Worm (Caenorhabditis elegans) whole organism, young adult: ENCODE measurements around the gene Y73B6BL.44.

Experiments
- B0035.1 ChIP-seq: sonication (generic microtip); optimal IDR thresholded peaks from 2 replicates; lab custom pipeline; 2016; ENCODE audit warnings: missing genetic modification characterization, mild to moderate bottlenecking, missing compliant biosample characterization, missing genotype, missing genetic modification reagents
- B0336.3 ChIP-seq: fragments of 200-800 bp; sonication (Bioruptor generic); IDR thresholded peaks from 2 replicates; pipeline ENCODE4 v1.3.6; 2022; ENCODE audit warnings: missing genetic modification characterization, missing compliant biosample characterization
- D2030.7 ChIP-seq: fragments of 200-800 bp; sonication (Bioruptor generic); IDR thresholded peaks from 2 replicates; pipeline ENCODE4 v1.3.6; 2022; ENCODE audit warnings: missing genetic modification reagents, missing genetic modification characterization, missing compliant biosample characterization
- F10E7.11 ChIP-seq: sonication (generic microtip); optimal IDR thresholded peaks from 2 replicates; lab custom pipeline; 2017; ENCODE audit warnings: mild to moderate bottlenecking, missing genetic modification characterization, moderate library complexity, missing compliant biosample characterization
- F22D6.2 ChIP-seq: sonication (generic microtip); optimal IDR thresholded peaks from 2 replicates; lab custom pipeline; 2016; ENCODE audit warnings: mild to moderate bottlenecking, missing genetic modification characterization, missing compliant biosample characterization
- F33H1.4 ChIP-seq: fragments of 200-800 bp; sonication (Bioruptor generic); IDR thresholded peaks from 2 replicates; pipeline ENCODE4 v1.3.6; 2022; ENCODE audit warnings: missing genetic modification reagents, missing genetic modification characterization, missing compliant biosample characterization
- F37B4.10 ChIP-seq: fragments of 200-800 bp; sonication (Bioruptor generic); IDR thresholded peaks from 2 replicates; pipeline ENCODE4 v1.3.6; 2022; ENCODE audit warnings: missing genetic modification characterization, missing compliant biosample characterization
- T26A5.8 ChIP-seq: sonication (generic microtip); optimal IDR thresholded peaks from 2 replicates; lab custom pipeline; 2016; ENCODE audit warnings: missing genetic modification characterization, missing compliant biosample characterization
- Y53G8AR.9 ChIP-seq: fragments of 200-800 bp; sonication (Bioruptor generic); conservative IDR thresholded peaks from 2 replicates; pipeline ENCODE4 v1.3.6; 2022; ENCODE audit warnings: missing genetic modification reagents, missing genetic modification characterization, missing compliant biosample characterization
- Y56A3A.18 ChIP-seq: fragments of 200-800 bp; sonication (Bioruptor generic); IDR thresholded peaks from 2 replicates; pipeline ENCODE4 v1.3.6; 2022; ENCODE audit warnings: missing genetic modification reagents, missing genetic modification characterization, missing compliant biosample characterization
- Y95B8A.8 ChIP-seq: fragments of 200-800 bp; sonication (Bioruptor generic); IDR thresholded peaks from 2 replicates; pipeline ENCODE4 v1.3.6; 2022; ENCODE audit warnings: missing genetic modification reagents, missing genetic modification characterization, missing compliant biosample characterization
- attf-5 ChIP-seq: fragments of 200-800 bp; sonication (Bioruptor generic); optimal IDR thresholded peaks from 2 replicates; lab custom pipeline; 2018; ENCODE audit warnings: mild to moderate bottlenecking, missing genetic modification characterization, missing compliant biosample characterization
- bed-1 ChIP-seq: fragments of 200-800 bp; sonication (Bioruptor generic); IDR thresholded peaks from 2 replicates; pipeline ENCODE4 v1.3.6; 2022; ENCODE audit warnings: missing genetic modification reagents, missing genetic modification characterization, missing compliant biosample characterization
- ccch-3 ChIP-seq: fragments of 200-800 bp; sonication (Bioruptor generic); optimal IDR thresholded peaks from 2 replicates; lab custom pipeline; 2018; ENCODE audit warnings: mild to moderate bottlenecking, missing genetic modification characterization, missing compliant biosample characterization
- cebp-1 ChIP-seq, 2 experiments: fragments of 200-800 bp in 1 of 2; sonication (Bioruptor generic) in 1 of 2; sonication (generic microtip) in 1 of 2; IDR thresholded peaks in 1 of 2; optimal IDR thresholded peaks in 1 of 2; 2 replicates each; pipeline versions ENCODE4 v1.3.6 to Lab custom; 2017 to 2022; ENCODE audit warnings: missing compliant biosample characterization in 2 of 2, missing genetic modification characterization in 2 of 2, mild to moderate bottlenecking in 1 of 2, missing genetic modification reagents in 1 of 2, moderate library complexity in 1 of 2
- ceh-40 ChIP-seq: fragments of 200-800 bp; sonication (Bioruptor generic); IDR thresholded peaks from 2 replicates; pipeline ENCODE4 v1.3.6; 2022; ENCODE audit warnings: missing genetic modification characterization, missing compliant biosample characterization
- ceh-91 ChIP-seq: fragments of 200-800 bp; sonication (Bioruptor generic); IDR thresholded peaks from 2 replicates; pipeline ENCODE4 v1.3.6; 2022; ENCODE audit warnings: missing genetic modification reagents, missing genetic modification characterization, missing compliant biosample characterization
- efl-1 ChIP-seq: fragments of 150-350 bp; optimal IDR thresholded peaks from 2 replicates; lab custom pipeline; 2014; ENCODE audit warnings: missing biosample characterization, missing genetic modification reagents, missing genetic modification characterization
- egl-18 ChIP-seq: fragments of 200-800 bp; sonication (Bioruptor generic); IDR thresholded peaks from 2 replicates; pipeline ENCODE4 v1.3.6; 2022; ENCODE audit warnings: missing genetic modification reagents, missing genetic modification characterization, missing compliant biosample characterization
- egl-44 ChIP-seq: fragments of 200-800 bp; sonication (Bioruptor generic); IDR thresholded peaks from 2 replicates; pipeline ENCODE4 v1.3.6; 2022; ENCODE audit warnings: missing genetic modification reagents, missing genetic modification characterization, missing compliant biosample characterization
- egrh-3 ChIP-seq: fragments of 200-800 bp; sonication (Bioruptor generic); IDR thresholded peaks from 2 replicates; pipeline ENCODE4 v1.3.6; 2022; ENCODE audit warnings: missing genetic modification reagents, missing genetic modification characterization, missing compliant biosample characterization
- ets-4 ChIP-seq: fragments of 200-800 bp; sonication (Bioruptor generic); optimal IDR thresholded peaks from 2 replicates; lab custom pipeline; 2018; ENCODE audit warnings: mild to moderate bottlenecking, missing genetic modification characterization, missing compliant biosample characterization
- fkh-3 ChIP-seq: sonication (generic microtip); optimal IDR thresholded peaks from 2 replicates; lab custom pipeline; 2016; ENCODE audit warnings: mild to moderate bottlenecking, missing genetic modification characterization, missing compliant biosample characterization
- gei-17 ChIP-seq: fragments of 200-800 bp; sonication (Bioruptor generic); optimal IDR thresholded peaks from 2 replicates; lab custom pipeline; 2018; ENCODE audit warnings: mild to moderate bottlenecking, missing genetic modification characterization, missing compliant biosample characterization
- hlh-26 ChIP-seq: fragments of 200-800 bp; sonication (Bioruptor generic); conservative IDR thresholded peaks from 2 replicates; pipeline ENCODE4 v1.3.6; 2022; ENCODE audit warnings: missing genetic modification reagents, missing genetic modification characterization, missing compliant biosample characterization
- hmg-1.2 ChIP-seq: fragments of 200-800 bp; sonication (Bioruptor generic); IDR thresholded peaks from 2 replicates; pipeline ENCODE4 v1.3.6; 2022; ENCODE audit warnings: missing genetic modification reagents, missing genetic modification characterization, missing compliant biosample characterization
- let-607 ChIP-seq, 2 experiments: fragments of 200-800 bp in 1 of 2; sonication (Bioruptor generic) in 1 of 2; sonication (generic microtip) in 1 of 2; optimal IDR thresholded peaks; 2 replicates each; lab custom pipeline; 2016 to 2018; ENCODE audit warnings: mild to moderate bottlenecking in 2 of 2, missing compliant biosample characterization in 2 of 2, missing genetic modification characterization in 2 of 2, moderate library complexity in 2 of 2, missing genotype in 1 of 2
- lin-26 ChIP-seq: fragments of 200-800 bp; sonication (Bioruptor generic); IDR thresholded peaks from 2 replicates; pipeline ENCODE4 v1.3.6; 2022; ENCODE audit warnings: missing genetic modification reagents, missing genetic modification characterization, missing compliant biosample characterization
- lin-35 ChIP-seq, 3 experiments: fragments of 150-350 bp in 2 of 3; sonication (generic microtip) in 1 of 3; optimal IDR thresholded peaks; 2 replicates each; lab custom pipeline; 2014 to 2018; ENCODE audit warnings: missing biosample characterization in 3 of 3, missing genetic modification characterization in 3 of 3, missing genetic modification reagents in 3 of 3
- lsy-27 ChIP-seq: sonication (generic microtip); optimal IDR thresholded peaks from 2 replicates; lab custom pipeline; 2017; ENCODE audit warnings: missing genetic modification characterization, mild to moderate bottlenecking, missing compliant biosample characterization, antibody characterized with exemption, missing genotype, borderline replicate concordance; ENCODE audit not compliant: insufficient read depth
- madf-3 ChIP-seq: fragments of 200-800 bp; sonication (Bioruptor generic); IDR thresholded peaks from 2 replicates; pipeline ENCODE4 v1.3.6; 2022; ENCODE audit warnings: missing genetic modification reagents, missing genetic modification characterization, missing compliant biosample characterization
- madf-6 ChIP-seq: fragments of 200-800 bp; sonication (Bioruptor generic); IDR thresholded peaks from 2 replicates; pipeline ENCODE4 v1.3.6; 2022; ENCODE audit warnings: missing genetic modification reagents, missing genetic modification characterization, missing compliant biosample characterization
- madf-8 ChIP-seq: fragments of 200-800 bp; sonication (Bioruptor generic); conservative IDR thresholded peaks from 2 replicates; pipeline ENCODE4 v1.3.6; 2022; ENCODE audit warnings: missing genetic modification reagents, missing genetic modification characterization, missing compliant biosample characterization
- nhr-120 ChIP-seq: fragments of 200-800 bp; sonication (Bioruptor generic); IDR thresholded peaks from 2 replicates; pipeline ENCODE4 v1.3.6; 2022; ENCODE audit warnings: missing genetic modification characterization, missing compliant biosample characterization
- pbrm-1 ChIP-seq: fragments of 200-800 bp; sonication (Bioruptor generic); IDR thresholded peaks from 2 replicates; pipeline ENCODE4 v1.3.6; 2022; ENCODE audit warnings: missing genetic modification reagents, missing genetic modification characterization, missing compliant biosample characterization
- rcor-1 ChIP-seq: fragments of 200-800 bp; sonication (Bioruptor generic); IDR thresholded peaks from 2 replicates; pipeline ENCODE4 v1.3.6; 2022; ENCODE audit warnings: missing genetic modification reagents, missing genetic modification characterization, missing compliant biosample characterization
- rpc-1 ChIP-seq, 2 experiments: fragments of 150-350 bp in 1 of 2; sonication (generic microtip) in 1 of 2; optimal IDR thresholded peaks; 2 replicates each; lab custom pipeline; 2014 to 2018; ENCODE audit warnings: missing biosample characterization in 1 of 2, missing genetic modification characterization in 1 of 2, missing genetic modification reagents in 1 of 2, missing genotype in 1 of 2
- snpc-4 ChIP-seq, 5 experiments: fragments of 150-350 bp in 1 of 5; sonication (generic microtip) in 4 of 5; optimal IDR thresholded peaks; 2 replicates each; lab custom pipeline; 2014 to 2018; ENCODE audit warnings: missing genetic modification characterization in 5 of 5, missing biosample characterization in 3 of 5, antibody characterized with exemption in 2 of 5, mild to moderate bottlenecking in 2 of 5, missing compliant biosample characterization in 2 of 5, missing genotype in 2 of 5, moderate library complexity in 2 of 5, missing genetic modification reagents in 1 of 5
- tbx-9 ChIP-seq: sonication (generic microtip); optimal IDR thresholded peaks from 2 replicates; lab custom pipeline; 2016; ENCODE audit warnings: borderline replicate concordance, missing genetic modification characterization, inconsistent platforms, missing compliant biosample characterization
- zfh-2 ChIP-seq: fragments of 200-800 bp; sonication (Bioruptor generic); conservative IDR thresholded peaks from 2 replicates; pipeline ENCODE4 v1.3.6; 2022; ENCODE audit warnings: missing genetic modification reagents, missing genetic modification characterization, missing compliant biosample characterization
- zim-3 ChIP-seq: sonication (generic microtip); optimal IDR thresholded peaks from 2 replicates; lab custom pipeline; 2017; ENCODE audit warnings: mild to moderate bottlenecking, missing genetic modification characterization, moderate library complexity, missing compliant biosample characterization
- ztf-22 ChIP-seq: fragments of 200-800 bp; sonication (Bioruptor generic); optimal IDR thresholded peaks from 2 replicates; lab custom pipeline; 2018; ENCODE audit warnings: mild to moderate bottlenecking, missing genetic modification characterization, moderate library complexity, missing compliant biosample characterization
- ztf-25 ChIP-seq: fragments of 200-800 bp; sonication (Bioruptor generic); IDR thresholded peaks from 2 replicates; pipeline ENCODE4 v1.3.6; 2022; ENCODE audit warnings: missing genetic modification reagents, missing genetic modification characterization, missing compliant biosample characterization
- ztf-6 ChIP-seq: fragments of 200-800 bp; sonication (Bioruptor generic); IDR thresholded peaks from 2 replicates; pipeline ENCODE4 v1.3.6; 2022; ENCODE audit warnings: missing genetic modification reagents, missing genetic modification characterization, missing compliant biosample characterization

Gene Y73B6BL.44

DNA sequence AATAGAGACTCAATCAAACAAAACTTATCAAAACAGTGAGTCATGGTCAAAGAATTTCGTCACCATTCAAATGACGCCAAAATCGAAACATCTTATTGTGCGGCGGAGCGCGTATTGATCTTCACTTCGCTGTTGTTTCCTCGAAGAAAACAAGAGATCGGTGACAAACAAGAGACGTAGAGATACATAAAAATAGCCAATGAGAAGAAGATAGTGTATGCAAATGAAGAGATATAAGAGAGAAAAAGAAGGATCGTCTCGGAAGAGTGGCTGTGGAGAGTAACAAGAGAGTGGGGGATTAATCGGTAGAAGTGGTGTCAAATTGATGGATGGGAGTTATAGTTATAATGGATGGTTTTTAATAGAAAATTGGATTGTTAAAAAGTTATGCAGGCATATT lies 18.6 kb upstream of the Y73B6BL.44 start:
- TF ChIP-seq zim-3 (no peak), Y95B8A.8 (no peak), F22D6.2 (no peak), ztf-22 (GFP tag; lab: Kevin White, UChicago) (no peak), Y56A3A.18 (no peak), egl-44 (GFP tag; lab: Robert Waterston, UW) (no peak), lin-26 (GFP tag; lab: Robert Waterston, UW) (no peak), lin-35 (GFP tag; optimal IDR thresholded peaks at IDR 0.05; lab: Kevin White, UChicago) (peak in 1 of 3 experiments; percentile 58), hmg-1.2 (GFP tag; lab: Robert Waterston, UW) (peak; percentile 72; the same call in 1 of the 2 replicates), tbx-9 (tag; lab: Kevin White, UChicago) (no peak), efl-1 (no peak), nhr-120 (GFP tag; lab: Robert Waterston, UW) (no peak), snpc-4 (GFP tag; optimal IDR thresholded peaks at IDR 0.05; lab: Kevin White, UChicago) (no peak), snpc-4 (tag; optimal IDR thresholded peaks at IDR 0.05; lab: Kevin White, UChicago) (peak in 1 of 4 experiments; percentile 14), madf-3 (GFP tag; lab: Robert Waterston, UW) (no peak), egrh-3 (no peak), F10E7.11 (tag; lab: Kevin White, UChicago) (no peak), D2030.7 (GFP tag; lab: Robert Waterston, UW) (no peak), ccch-3 (GFP tag; lab: Kevin White, UChicago) (no peak), F37B4.10 (GFP tag; lab: Robert Waterston, UW) (no peak), attf-5 (GFP tag; lab: Kevin White, UChicago) (peak; percentile 13), T26A5.8 (tag; lab: Kevin White, UChicago) (no peak), madf-6 (GFP tag; lab: Robert Waterston, UW) (no peak), B0336.3 (GFP tag; lab: Robert Waterston, UW) (no peak), ceh-91 (no peak), hlh-26 (GFP tag; lab: Robert Waterston, UW) (no peak), lsy-27 (tag; lab: Kevin White, UChicago) (no peak)

DNA sequence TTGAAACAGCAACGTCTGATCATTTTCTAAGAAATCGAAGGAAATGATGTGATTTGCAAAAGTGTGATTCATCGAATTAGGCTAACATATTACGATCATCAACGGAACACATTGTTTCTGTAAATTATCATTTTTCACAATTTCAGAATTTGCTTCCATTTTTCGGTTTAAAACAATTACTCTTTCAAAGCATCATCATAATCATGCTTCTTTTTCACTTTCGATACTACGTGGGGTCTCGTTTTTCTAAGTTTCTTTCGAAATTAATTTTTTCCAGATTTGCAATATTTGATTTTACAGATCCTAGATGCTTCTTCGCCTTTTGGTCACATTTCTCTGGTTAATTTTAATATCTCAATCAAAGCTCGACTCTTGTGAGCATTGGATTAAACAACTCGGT lies 13.2 kb upstream of the Y73B6BL.44 start, which contains the start of gene tyr-6:
TSS of gene tyr-6 (plus strand) at position 301 of the 400 bp plus-strand sequence.
- TF ChIP-seq ets-4 (GFP tag; lab: Kevin White, UChicago): no peak
- no peak for TF ChIP-seq Y53G8AR.9
- no peak for TF ChIP-seq F33H1.4
- TF ChIP-seq, all 124 proteins: peak for 0

DNA sequence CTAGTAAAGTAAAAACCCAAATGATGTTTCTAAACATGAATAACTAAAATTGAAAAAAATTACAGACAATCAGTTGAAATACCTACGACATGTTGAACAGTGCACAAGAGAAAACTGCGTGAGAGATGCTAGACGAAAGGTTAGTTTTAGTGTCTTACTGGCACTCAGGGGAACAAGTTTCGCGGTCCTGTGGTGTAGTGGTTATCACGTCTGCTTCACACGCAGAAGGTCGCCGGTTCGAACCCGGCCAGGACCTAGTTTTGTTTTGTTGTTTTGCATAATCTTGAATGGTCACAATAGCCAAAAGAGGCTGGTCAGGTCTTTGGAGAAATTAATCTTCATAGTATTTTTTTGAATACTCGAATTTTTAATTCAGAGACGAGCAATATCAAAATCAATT lies 12.4 kb upstream of the Y73B6BL.44 start:
- TF ChIP-seq Y95B8A.8: no peak
- TF ChIP-seq rcor-1: peak; percentile 52
- no peak for TF ChIP-seq efl-1
- TF ChIP-seq let-607 (tag; optimal IDR thresholded peaks at IDR 0.05; lab: Kevin White, UChicago): peak in 1 of 2 experiments; percentile 20
- TF ChIP-seq ztf-25: no peak
- no peak; the same call in 1 of the 2 replicates for TF ChIP-seq ztf-6 (GFP tag; lab: Robert Waterston, UW)
- peak in 1 of 3 experiments; percentile 10 for TF ChIP-seq lin-35 (GFP tag; optimal IDR thresholded peaks at IDR 0.05; lab: Kevin White, UChicago)
- no peak for TF ChIP-seq cebp-1 (GFP tag; IDR thresholded peaks at IDR 0.05; lab: Robert Waterston, UW)
- TF ChIP-seq cebp-1 (tag; optimal IDR thresholded peaks at IDR 0.05; lab: Kevin White, UChicago): peak; percentile 64
- TF ChIP-seq madf-8: no peak
- TF ChIP-seq rpc-1 (optimal IDR thresholded peaks at IDR 0.05; lab: Kevin White, UChicago): peak; percentile 71
- peak; percentile 88 for TF ChIP-seq rpc-1 (tag; optimal IDR thresholded peaks at IDR 0.05; lab: Kevin White, UChicago)
- TF ChIP-seq egl-18 (GFP tag; lab: Robert Waterston, UW): no peak
- 0 out of 2 replicates have a peak, but pooled peaks have one; percentile 19 for TF ChIP-seq ceh-40 (GFP tag; lab: Robert Waterston, UW)
- no peak for TF ChIP-seq fkh-3 (tag; lab: Kevin White, UChicago)
- TF ChIP-seq pbrm-1 (GFP tag; lab: Robert Waterston, UW): peak; percentile 74
- TF ChIP-seq Y53G8AR.9: peak; percentile 57; the same call in 1 of the 2 replicates
- no peak for TF ChIP-seq zfh-2
- TF ChIP-seq gei-17 (GFP tag; lab: Kevin White, UChicago): no peak
- TF ChIP-seq bed-1 (GFP tag; lab: Robert Waterston, UW): no peak
- peak; percentile 36 for TF ChIP-seq B0035.1 (tag; lab: Kevin White, UChicago)
